Fruit fly (Drosophila melanogaster) whole organism, wandering third instar larva: ENCODE results near the gene CG32106.

Source experiments
- Abd-B ChIP-seq: fragments of >200 bp; optimal IDR thresholded peaks from 2 replicates; lab custom pipeline; 2017; ENCODE audit warnings: missing biosample characterization, missing genetic modification characterization
- CG32264 ChIP-seq: fragments of 200-800 bp; sonication (Bioruptor generic); optimal IDR thresholded peaks from 2 replicates; lab custom pipeline; 2016; ENCODE audit warnings: missing biosample characterization, missing genetic modification characterization
- CG9705 ChIP-seq: fragments of 200-800 bp; sonication (Bioruptor generic); optimal IDR thresholded peaks from 2 replicates; lab custom pipeline; 2018; ENCODE audit warnings: missing biosample characterization, mild to moderate bottlenecking, missing genetic modification characterization
- CrebA ChIP-seq: fragments of 200-800 bp; sonication (Bioruptor generic); optimal IDR thresholded peaks from 2 replicates; lab custom pipeline; 2016; ENCODE audit warnings: missing biosample characterization, mild to moderate bottlenecking, missing genetic modification characterization, borderline replicate concordance
- Dfd ChIP-seq: fragments of >200 bp; optimal IDR thresholded peaks from 2 replicates; lab custom pipeline; 2017; ENCODE audit warnings: missing biosample characterization, missing genetic modification characterization
- Dif ChIP-seq: fragments of 200-275, 200-300 bp; sonication (Bioruptor generic); optimal IDR thresholded peaks from 2 replicates; lab custom pipeline; 2018; ENCODE audit warnings: missing biosample characterization, missing genetic modification characterization; ENCODE audit not compliant: partially characterized antibody
- GATAd ChIP-seq: sonication (Bioruptor generic); optimal IDR thresholded peaks from 2 replicates; lab custom pipeline; 2016; ENCODE audit warnings: missing biosample characterization, missing genetic modification characterization
- HLH106 ChIP-seq: fragments of 200-800 bp; optimal IDR thresholded peaks from 3 replicates; lab custom pipeline; 2019; ENCODE audit warnings: missing biosample characterization, mild to moderate bottlenecking, missing genetic modification characterization, moderate library complexity
- Hnf4 ChIP-seq: fragments of 200-800 bp; sonication (Bioruptor generic); optimal IDR thresholded peaks from 2 replicates; lab custom pipeline; 2016; ENCODE audit warnings: missing biosample characterization, mild to moderate bottlenecking, missing genetic modification characterization
- Hr78 ChIP-seq: fragments of >200 bp; optimal IDR thresholded peaks from 2 replicates; lab custom pipeline; 2017; ENCODE audit warnings: missing biosample characterization, missing genetic modification characterization
- Hr83 ChIP-seq: fragments of 200-300 bp; sonication (Bioruptor generic); optimal IDR thresholded peaks from 2 replicates; lab custom pipeline; 2016; ENCODE audit warnings: missing biosample characterization, mild to moderate bottlenecking, missing genetic modification characterization, moderate library complexity; ENCODE audit not compliant: poor library complexity, severe bottlenecking
- Jra ChIP-seq: sonication (Bioruptor generic); optimal IDR thresholded peaks from 2 replicates; lab custom pipeline; 2016; ENCODE audit warnings: missing biosample characterization, missing genetic modification characterization
- Mio ChIP-seq: sonication (Bioruptor generic); optimal IDR thresholded peaks from 2 replicates; lab custom pipeline; 2016; ENCODE audit warnings: missing biosample characterization, missing genetic modification characterization
- Myc ChIP-seq: fragments of >200 bp; optimal IDR thresholded peaks from 2 replicates; lab custom pipeline; 2017
- N ChIP-seq: fragments of >200 bp; optimal IDR thresholded peaks from 2 replicates; lab custom pipeline; 2018; ENCODE audit warnings: missing biosample characterization, missing external identifiers, missing genetic modification characterization
- OdsH ChIP-seq: fragments of 200-800 bp; sonication (Bioruptor generic); optimal IDR thresholded peaks from 2 replicates; lab custom pipeline; 2016; ENCODE audit warnings: missing biosample characterization, mild to moderate bottlenecking, missing genetic modification characterization
- Rel ChIP-seq, 2 experiments: fragments of 200-800 bp; sonication (Bioruptor generic) in 1 of 2; optimal IDR thresholded peaks; 2 replicates in 1 of 2; 3 replicates in 1 of 2; lab custom pipeline; 2016 to 2019; ENCODE audit warnings: mild to moderate bottlenecking in 2 of 2, missing biosample characterization in 2 of 2, missing genetic modification characterization in 2 of 2, moderate library complexity in 1 of 2
- Sp1 ChIP-seq: fragments of 200-800 bp; sonication (Bioruptor generic); optimal IDR thresholded peaks from 3 replicates; lab custom pipeline; 2019; ENCODE audit warnings: missing biosample characterization, mild to moderate bottlenecking, missing genetic modification characterization, moderate library complexity
- Vsx2 ChIP-seq: fragments of 200-300, 225-300 bp; sonication (Bioruptor generic); optimal IDR thresholded peaks from 2 replicates; lab custom pipeline; 2018; ENCODE audit warnings: missing biosample characterization, missing genetic modification characterization; ENCODE audit not compliant: partially characterized antibody
- br ChIP-seq: fragments of 200-800 bp; sonication (Bioruptor generic); optimal IDR thresholded peaks from 2 replicates; lab custom pipeline; 2016; ENCODE audit warnings: missing biosample characterization, missing genetic modification characterization
- brk ChIP-seq: fragments of 200-800 bp; sonication (Bioruptor generic); optimal IDR thresholded peaks from 2 replicates; lab custom pipeline; 2016; ENCODE audit warnings: missing biosample characterization, mild to moderate bottlenecking, missing genetic modification characterization
- dl ChIP-seq, 2 experiments: fragments of 175-275, 200-275 bp in 1 of 2; fragments of 200-275 bp in 1 of 2; sonication (Bioruptor generic); optimal IDR thresholded peaks; lab custom pipeline; 2018; ENCODE audit warnings: mild to moderate bottlenecking in 2 of 2, missing biosample characterization in 2 of 2, missing genetic modification characterization in 2 of 2, moderate library complexity in 2 of 2; ENCODE audit not compliant: partially characterized antibody in 2 of 2, insufficient read depth in 1 of 2
- dmrt93B ChIP-seq: fragments of 200-800 bp; sonication (Bioruptor generic); optimal IDR thresholded peaks from 2 replicates; lab custom pipeline; 2018; ENCODE audit warnings: missing biosample characterization, mild to moderate bottlenecking, missing genetic modification characterization
- dsf ChIP-seq: sonication (Bioruptor generic); optimal IDR thresholded peaks from 2 replicates; lab custom pipeline; 2016; ENCODE audit warnings: missing biosample characterization, missing genetic modification characterization, borderline replicate concordance
- ey ChIP-seq: fragments of 200-800 bp; sonication (Bioruptor generic); optimal IDR thresholded peaks from 2 replicates; lab custom pipeline; 2016; ENCODE audit warnings: missing biosample characterization, missing genetic modification characterization
- foxo ChIP-seq, 2 experiments: fragments of 200-800 bp; sonication (Bioruptor generic); optimal IDR thresholded peaks; 2 replicates in 1 of 2; 3 replicates in 1 of 2; lab custom pipeline; 2016 to 2017; ENCODE audit warnings: missing biosample characterization in 2 of 2, missing genetic modification characterization in 2 of 2
- fru ChIP-seq: fragments of 200-800 bp; sonication (Bioruptor generic); optimal IDR thresholded peaks from 3 replicates; lab custom pipeline; 2016; ENCODE audit warnings: missing biosample characterization, mild to moderate bottlenecking, missing genetic modification characterization
- h ChIP-seq: fragments of 200-800 bp; sonication (Bioruptor generic); optimal IDR thresholded peaks from 3 replicates; lab custom pipeline; 2016; ENCODE audit warnings: missing biosample characterization, mild to moderate bottlenecking, missing genetic modification characterization
- jim ChIP-seq: fragments of 175-275, 200-325 bp; sonication (Bioruptor generic); optimal IDR thresholded peaks from 2 replicates; lab custom pipeline; 2016; ENCODE audit warnings: missing biosample characterization, mild to moderate bottlenecking, missing genetic modification characterization
- lola ChIP-seq: fragments of >200 bp; optimal IDR thresholded peaks from 2 replicates; lab custom pipeline; 2017; ENCODE audit warnings: missing biosample characterization, missing genetic modification characterization
- pan ChIP-seq: fragments of >200 bp; optimal IDR thresholded peaks from 2 replicates; lab custom pipeline; 2017
- psq ChIP-seq: fragments of 200-800 bp; sonication (Bioruptor generic); optimal IDR thresholded peaks from 3 replicates; lab custom pipeline; 2017; ENCODE audit warnings: missing biosample characterization, mild to moderate bottlenecking, missing genetic modification characterization, moderate library complexity
- rgr ChIP-seq: fragments of 200-800 bp; sonication (Bioruptor generic); optimal IDR thresholded peaks from 3 replicates; lab custom pipeline; 2016; ENCODE audit warnings: missing biosample characterization, mild to moderate bottlenecking, missing genetic modification characterization
- sage ChIP-seq: fragments of 200-800 bp; sonication (Bioruptor generic); optimal IDR thresholded peaks from 2 replicates; lab custom pipeline; 2016; ENCODE audit warnings: missing biosample characterization, mild to moderate bottlenecking, missing genetic modification characterization
- sv ChIP-seq: fragments of 200-800 bp; sonication (Bioruptor generic); optimal IDR thresholded peaks from 3 replicates; lab custom pipeline; 2016; ENCODE audit warnings: missing biosample characterization, missing genetic modification characterization
- tai ChIP-seq: sonication (Bioruptor generic); optimal IDR thresholded peaks from 2 replicates; lab custom pipeline; 2016; ENCODE audit warnings: missing biosample characterization, missing genetic modification characterization
- usp ChIP-seq: fragments of >200 bp; optimal IDR thresholded peaks from 2 replicates; lab custom pipeline; 2017; ENCODE audit warnings: missing biosample characterization, missing genetic modification characterization
- woc ChIP-seq: sonication (Bioruptor generic); optimal IDR thresholded peaks from 2 replicates; lab custom pipeline; 2016; ENCODE audit warnings: missing biosample characterization, mild to moderate bottlenecking, missing genetic modification characterization

The CG32106 gene

dm6 chr3L:12803159-12804034, 24.9 kb upstream of the CG32106 start:
- TF ChIP-seq h (GFP tag; lab: Kevin White, UChicago) (no peak), Vsx2 (GFP tag; lab: Kevin White, UChicago) (no peak), Hr83 (no peak), foxo (GFP tag; optimal IDR thresholded peaks at IDR 0.05; lab: Kevin White, UChicago) (peak in 1 of 2 experiments; percentile 28), Abd-B (no peak), Jra (GFP tag; lab: Kevin White, UChicago) (no peak), psq (GFP tag; lab: Kevin White, UChicago) (no peak), CG9705 (GFP tag; lab: Kevin White, UChicago) (no peak), Mio (GFP tag; lab: Kevin White, UChicago) (no peak), N (GFP tag; lab: Kevin White, UChicago) (no peak), woc (GFP tag; lab: Kevin White, UChicago) (no peak), fru (peak; percentile 55), dmrt93B (GFP tag; lab: Kevin White, UChicago) (no peak), sv (GFP tag; lab: Kevin White, UChicago) (peak; percentile 79), dl (GFP tag; optimal IDR thresholded peaks at IDR 0.05; lab: Kevin White, UChicago; ENCODE audit: insufficient read depth in 1 of 2, partially characterized antibody in 2 of 2) (no peak), sage (GFP tag; lab: Kevin White, UChicago) (no peak), OdsH (GFP tag; lab: Kevin White, UChicago) (no peak), tai (GFP tag; lab: Kevin White, UChicago) (no peak), Rel (GFP tag; optimal IDR thresholded peaks at IDR 0.05; lab: Kevin White, UChicago) (no peak), Rel (tag; optimal IDR thresholded peaks at IDR 0.05; lab: Kevin White, UChicago) (no peak), rgr (GFP tag; lab: Kevin White, UChicago) (peak; percentile 43), jim (GFP tag; lab: Kevin White, UChicago) (no peak), CG32264 (GFP tag; lab: Kevin White, UChicago) (no peak), dsf (GFP tag; lab: Kevin White, UChicago) (no peak), Hr78 (GFP tag; lab: Kevin White, UChicago) (no peak), ey (GFP tag; lab: Kevin White, UChicago) (peak; percentile 26), GATAd (GFP tag; lab: Kevin White, UChicago) (no peak), HLH106 (tag; lab: Kevin White, UChicago) (peak; percentile 25), br (GFP tag; lab: Kevin White, UChicago) (no peak), pan (lab: Kevin White, UChicago) (no peak), Hnf4 (GFP tag; lab: Kevin White, UChicago) (no peak), Dfd (GFP tag; lab: Kevin White, UChicago) (no peak), Myc (lab: Kevin White, UChicago) (no peak), Sp1 (GFP tag; lab: Kevin White, UChicago) (peak; percentile 13), lola (no peak), CrebA (GFP tag; lab: Kevin White, UChicago) (no peak), usp (no peak), Dif (GFP tag; lab: Kevin White, UChicago) (no peak), brk (GFP tag; lab: Kevin White, UChicago) (no peak)

DNA sequence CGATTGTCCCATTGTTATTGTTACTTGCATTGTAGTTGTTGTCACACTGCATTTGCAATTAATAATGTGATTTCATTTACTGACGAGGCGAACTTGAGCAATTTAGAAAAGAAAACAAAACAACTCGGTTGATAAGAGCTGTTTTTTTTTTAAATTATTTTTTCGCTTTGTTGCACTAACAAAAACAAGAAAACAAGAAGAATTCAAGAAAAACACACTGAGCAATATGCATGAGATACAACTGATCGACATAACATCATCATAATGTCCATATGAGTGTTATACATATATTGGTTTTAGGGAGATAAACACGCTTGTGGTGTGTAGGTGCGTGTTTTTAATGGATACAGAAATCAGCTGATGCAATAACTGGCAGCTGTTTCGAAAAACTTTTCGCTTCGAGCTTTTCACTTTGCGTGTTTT, 23.9 kb upstream of the CG32106 start:
- TF ChIP-seq Sp1 (GFP tag; lab: Kevin White, UChicago) (peak; percentile 2), Hr83 (peak; percentile 23), OdsH (GFP tag; lab: Kevin White, UChicago) (peak; percentile 11), rgr (GFP tag; lab: Kevin White, UChicago) (peak; percentile 39), dl (GFP tag; optimal IDR thresholded peaks at IDR 0.05; lab: Kevin White, UChicago; ENCODE audit: insufficient read depth in 1 of 2, partially characterized antibody in 2 of 2) (no peak), woc (GFP tag; lab: Kevin White, UChicago) (peak; percentile 20), h (GFP tag; lab: Kevin White, UChicago) (peak; percentile 26), Rel (GFP tag; optimal IDR thresholded peaks at IDR 0.05; lab: Kevin White, UChicago) (no peak), Rel (tag; optimal IDR thresholded peaks at IDR 0.05; lab: Kevin White, UChicago) (peak; percentile 37), fru (peak; percentile 5), GATAd (GFP tag; lab: Kevin White, UChicago) (no peak), HLH106 (tag; lab: Kevin White, UChicago) (no peak)
